Worm (Caenorhabditis elegans) whole organism, L1 larva: ENCODE results near the gene cec-3.

Source experiments
- C04F5.9 ChIP-seq: sonication (generic microtip); optimal IDR thresholded peaks from 2 replicates; lab custom pipeline; 2016; ENCODE audit warnings: missing genetic modification characterization, missing compliant biosample characterization
- C34B4.2 ChIP-seq: sonication (generic microtip); optimal IDR thresholded peaks from 2 replicates; lab custom pipeline; 2017; ENCODE audit warnings: mild to moderate bottlenecking, missing genetic modification characterization, missing compliant biosample characterization
- F16B12.6 ChIP-seq: fragments of 150-350 bp; optimal IDR thresholded peaks from 2 replicates; lab custom pipeline; 2014; ENCODE audit warnings: missing biosample characterization, missing genetic modification characterization
- aly-2 ChIP-seq: fragments of 150-350 bp; optimal IDR thresholded peaks from 2 replicates; lab custom pipeline; 2014; ENCODE audit warnings: missing biosample characterization, missing genetic modification characterization
- ama-1 ChIP-seq: fragments of 150-350 bp; optimal IDR thresholded peaks from 2 replicates; lab custom pipeline; 2014
- blmp-1 ChIP-seq: fragments of 150-350 bp; optimal IDR thresholded peaks from 2 replicates; lab custom pipeline; 2014; ENCODE audit warnings: missing biosample characterization, missing genetic modification characterization
- ceh-63 ChIP-seq: fragments of 200-800 bp; sonication (Bioruptor generic); optimal IDR thresholded peaks from 2 replicates; lab custom pipeline; 2018; ENCODE audit warnings: mild to moderate bottlenecking, missing genetic modification characterization, missing compliant biosample characterization
- ceh-82 ChIP-seq, 3 experiments: fragments of 150-350 bp in 1 of 3; sonication (generic microtip) in 2 of 3; optimal IDR thresholded peaks; 2 replicates each; lab custom pipeline; 2014 to 2017; ENCODE audit warnings: missing biosample characterization in 3 of 3, missing genetic modification characterization in 3 of 3
- ceh-88 ChIP-seq: fragments of 200-800 bp; sonication (Bioruptor generic); IDR thresholded peaks from 2 replicates; pipeline ENCODE4 v1.3.6; 2022; ENCODE audit warnings: missing genetic modification characterization, missing compliant biosample characterization
- ceh-90 ChIP-seq: sonication (generic microtip); optimal IDR thresholded peaks from 2 replicates; lab custom pipeline; 2016; ENCODE audit warnings: missing genetic modification characterization, missing compliant biosample characterization
- dpl-1 ChIP-seq, 3 experiments: fragments of 150-350 bp in 2 of 3; sonication (generic microtip) in 1 of 3; optimal IDR thresholded peaks; 2 replicates each; lab custom pipeline; 2014 to 2017; ENCODE audit warnings: missing biosample characterization in 3 of 3, missing genetic modification characterization in 3 of 3, missing genetic modification reagents in 3 of 3
- efl-1 ChIP-seq, 4 experiments: fragments of 150-350 bp; optimal IDR thresholded peaks in 3 of 4; peaks in 1 of 4; 1 replicate in 1 of 4; 2 replicates in 3 of 4; lab custom pipeline; 2014; ENCODE audit warnings: missing biosample characterization in 2 of 4, missing genetic modification characterization in 2 of 4, missing genetic modification reagents in 2 of 4
- egl-13 ChIP-seq: sonication (generic microtip); optimal IDR thresholded peaks from 2 replicates; lab custom pipeline; 2016; ENCODE audit warnings: missing genotype, missing genetic modification reagents, missing genetic modification characterization, missing compliant biosample characterization
- ets-5 ChIP-seq: fragments of 200-800 bp; sonication (Bioruptor generic); IDR thresholded peaks from 2 replicates; pipeline ENCODE4 v1.3.6; 2022; ENCODE audit warnings: missing genetic modification characterization, missing compliant biosample characterization
- fkh-10 ChIP-seq: sonication (generic microtip); optimal IDR thresholded peaks from 2 replicates; lab custom pipeline; 2017; ENCODE audit warnings: missing biosample characterization, missing genetic modification reagents, missing genetic modification characterization
- fkh-8 ChIP-seq: sonication (generic microtip); optimal IDR thresholded peaks from 2 replicates; lab custom pipeline; 2016; ENCODE audit warnings: mild to moderate bottlenecking, missing genetic modification characterization, missing compliant biosample characterization
- grh-1 ChIP-seq: fragments of 200-800 bp; sonication (Bioruptor generic); IDR thresholded peaks from 2 replicates; pipeline ENCODE4 v1.3.6; 2022; ENCODE audit warnings: missing genetic modification reagents, missing genetic modification characterization, missing compliant biosample characterization
- hlh-17 ChIP-seq: fragments of 200-800 bp; sonication (Bioruptor generic); optimal IDR thresholded peaks from 2 replicates; lab custom pipeline; 2018; ENCODE audit warnings: missing genetic modification characterization, mild to moderate bottlenecking, missing compliant biosample characterization, moderate library complexity, borderline replicate concordance
- hlh-4 ChIP-seq: sonication (generic microtip); optimal IDR thresholded peaks from 2 replicates; lab custom pipeline; 2016; ENCODE audit warnings: mild to moderate bottlenecking, missing genetic modification characterization, missing compliant biosample characterization
- hpl-2 ChIP-seq: fragments of 150-350 bp; optimal IDR thresholded peaks from 2 replicates; lab custom pipeline; 2014; ENCODE audit warnings: missing biosample characterization, missing genetic modification reagents, missing genetic modification characterization
- jun-1 ChIP-seq: fragments of 150-350 bp; optimal IDR thresholded peaks from 2 replicates; lab custom pipeline; 2014; ENCODE audit warnings: missing biosample characterization, missing genetic modification reagents, missing genetic modification characterization
- lin-14 ChIP-seq: fragments of 200-800 bp; sonication (Bioruptor generic); optimal IDR thresholded peaks from 2 replicates; lab custom pipeline; 2018; ENCODE audit warnings: mild to moderate bottlenecking, missing genetic modification characterization, moderate library complexity, missing compliant biosample characterization
- lin-39 ChIP-seq: fragments of 150-350 bp; optimal IDR thresholded peaks from 2 replicates; lab custom pipeline; 2014; ENCODE audit warnings: missing biosample characterization, missing genetic modification reagents, missing genetic modification characterization
- lir-3 ChIP-seq: sonication (generic microtip); optimal IDR thresholded peaks from 2 replicates; lab custom pipeline; 2016; ENCODE audit warnings: mild to moderate bottlenecking, missing genetic modification characterization, moderate library complexity, missing compliant biosample characterization; ENCODE audit not compliant: poor library complexity
- lsy-2 ChIP-seq, 2 experiments: fragments of 150-350 bp; optimal IDR thresholded peaks; 2 replicates each; lab custom pipeline; 2014; ENCODE audit warnings: missing biosample characterization in 2 of 2, missing genetic modification characterization in 2 of 2
- mab-9 ChIP-seq: fragments of 200-800 bp; sonication (Bioruptor generic); IDR thresholded peaks from 2 replicates; pipeline ENCODE4 v1.3.6; 2022; ENCODE audit warnings: missing genetic modification reagents, missing genetic modification characterization, missing compliant biosample characterization
- mdl-1 ChIP-seq, 2 experiments: fragments of 150-350 bp; optimal IDR thresholded peaks; 2 replicates each; lab custom pipeline; 2014 to 2017; ENCODE audit warnings: missing biosample characterization in 2 of 2, missing genetic modification characterization in 2 of 2, inconsistent platforms in 1 of 2
- mep-1 ChIP-seq: fragments of 150-350 bp; optimal IDR thresholded peaks from 2 replicates; lab custom pipeline; 2014; ENCODE audit warnings: missing biosample characterization, missing genetic modification characterization
- nhr-11 ChIP-seq: fragments of 150-350 bp; optimal IDR thresholded peaks from 2 replicates; lab custom pipeline; 2014; ENCODE audit warnings: missing biosample characterization, missing genetic modification characterization
- nhr-12 ChIP-seq: sonication (generic microtip); optimal IDR thresholded peaks from 2 replicates; lab custom pipeline; 2017; ENCODE audit warnings: missing biosample characterization, missing genetic modification characterization
- nhr-19 ChIP-seq: fragments of 200-800 bp; sonication (Bioruptor generic); conservative IDR thresholded peaks from 2 replicates; pipeline ENCODE4 v1.3.6; 2022; ENCODE audit warnings: missing genetic modification characterization, missing compliant biosample characterization
- nhr-20 ChIP-seq: sonication (generic microtip); optimal IDR thresholded peaks from 2 replicates; lab custom pipeline; 2016; ENCODE audit warnings: mild to moderate bottlenecking, missing genetic modification characterization, missing compliant biosample characterization
- nhr-28 ChIP-seq: fragments of 150-350 bp; optimal IDR thresholded peaks from 2 replicates; lab custom pipeline; 2014; ENCODE audit warnings: missing biosample characterization, missing genetic modification characterization
- nhr-76 ChIP-seq: sonication (generic microtip); optimal IDR thresholded peaks from 2 replicates; lab custom pipeline; 2017; ENCODE audit warnings: missing biosample characterization, missing genetic modification characterization
- nhr-77 ChIP-seq: fragments of 150-350 bp; optimal IDR thresholded peaks from 2 replicates; lab custom pipeline; 2014; ENCODE audit warnings: missing biosample characterization, missing genetic modification characterization
- nhr-85 ChIP-seq: sonication (generic microtip); peaks from one replicate; lab custom pipeline; 2016; ENCODE audit warnings: missing genetic modification characterization, inconsistent platforms, missing compliant biosample characterization
- nhr-90 ChIP-seq: sonication (generic microtip); optimal IDR thresholded peaks from 2 replicates; lab custom pipeline; 2016; ENCODE audit warnings: mild to moderate bottlenecking, missing genetic modification characterization, missing compliant biosample characterization; ENCODE audit not compliant: poor library complexity
- pax-3 ChIP-seq: fragments of 200-800 bp; sonication (Bioruptor generic); optimal IDR thresholded peaks from 2 replicates; lab custom pipeline; 2018; ENCODE audit warnings: mild to moderate bottlenecking, missing genetic modification characterization, moderate library complexity, missing compliant biosample characterization
- rnt-1 ChIP-seq: sonication (generic microtip); optimal IDR thresholded peaks from 2 replicates; lab custom pipeline; 2016; ENCODE audit warnings: mild to moderate bottlenecking, missing genetic modification characterization, moderate library complexity, missing compliant biosample characterization
- skn-1 ChIP-seq: fragments of 150-350 bp; optimal IDR thresholded peaks from 2 replicates; lab custom pipeline; 2014; ENCODE audit warnings: missing biosample characterization, missing genetic modification characterization
- snu-23 ChIP-seq: sonication (generic microtip); optimal IDR thresholded peaks from 2 replicates; lab custom pipeline; 2016; ENCODE audit warnings: missing genetic modification characterization, missing compliant biosample characterization
- sox-4 ChIP-seq: sonication (generic microtip); optimal IDR thresholded peaks from 2 replicates; lab custom pipeline; 2016; ENCODE audit warnings: missing genetic modification characterization, missing compliant biosample characterization
- sup-37 ChIP-seq: fragments of 200-800 bp; sonication (Bioruptor generic); optimal IDR thresholded peaks from 2 replicates; lab custom pipeline; 2018; ENCODE audit warnings: mild to moderate bottlenecking, missing genetic modification characterization, missing compliant biosample characterization
- tbx-2 ChIP-seq: sonication (generic microtip); optimal IDR thresholded peaks from 2 replicates; lab custom pipeline; 2016; ENCODE audit warnings: missing genetic modification characterization, missing compliant biosample characterization
- unc-30 ChIP-seq: sonication (generic microtip); optimal IDR thresholded peaks from 2 replicates; lab custom pipeline; 2017; ENCODE audit warnings: missing biosample characterization, missing genetic modification characterization
- unc-62 ChIP-seq: fragments of 150-350 bp; optimal IDR thresholded peaks from 2 replicates; lab custom pipeline; 2014; ENCODE audit warnings: missing biosample characterization, missing genetic modification reagents, missing genetic modification characterization
- unc-86 ChIP-seq: sonication (generic microtip); optimal IDR thresholded peaks from 2 replicates; lab custom pipeline; 2016; ENCODE audit warnings: missing genetic modification characterization, missing compliant biosample characterization
- vab-15 ChIP-seq: sonication (generic microtip); optimal IDR thresholded peaks from 2 replicates; lab custom pipeline; 2017; ENCODE audit warnings: missing genotype, mild to moderate bottlenecking, missing genetic modification characterization, missing compliant biosample characterization
- xbp-1 ChIP-seq: sonication (generic microtip); optimal IDR thresholded peaks from 2 replicates; lab custom pipeline; 2016; ENCODE audit warnings: missing genetic modification characterization, missing compliant biosample characterization
- zag-1 ChIP-seq: fragments of 150-350 bp; optimal IDR thresholded peaks from 2 replicates; lab custom pipeline; 2014; ENCODE audit warnings: missing biosample characterization, missing genetic modification characterization
- zip-4 ChIP-seq: fragments of 200-800 bp; sonication (Bioruptor generic); optimal IDR thresholded peaks from 2 replicates; lab custom pipeline; 2018; ENCODE audit warnings: mild to moderate bottlenecking, missing genetic modification characterization, moderate library complexity, missing compliant biosample characterization
- ztf-4 ChIP-seq: fragments of 150-350 bp; optimal IDR thresholded peaks from 2 replicates; lab custom pipeline; 2014; ENCODE audit warnings: missing biosample characterization, missing genetic modification characterization

The cec-3 gene

ce11 chrII:7860221-7860928, 3.0 kb upstream of the cec-3 start, which contains the start of gene lin-5:
Gene lin-5, plus strand, starts transcription at chrII:7860574.
- TF ChIP-seq jun-1 (tag; lab: Kevin White, UChicago) (no peak), unc-30 (tag; lab: Kevin White, UChicago) (no peak), tbx-2 (no peak), ceh-90 (tag; lab: Kevin White, UChicago) (no peak), unc-86 (tag; lab: Kevin White, UChicago) (peak; percentile 69), lsy-2 (tag; optimal IDR thresholded peaks at IDR 0.05; lab: Kevin White, UChicago) (peak; percentile 66 to 79), F16B12.6 (tag; lab: Kevin White, UChicago) (peak; percentile 65), unc-62 (no peak), lir-3 (tag; lab: Kevin White, UChicago) (no peak), skn-1 (tag; lab: Kevin White, UChicago) (no peak), nhr-20 (tag; lab: Kevin White, UChicago) (peak; percentile 23), ceh-82 (tag; optimal IDR thresholded peaks at IDR 0.05; lab: Kevin White, UChicago) (peak in 2 of 3 experiments; percentile 29 to 76), efl-1 (optimal IDR thresholded peaks at IDR 0.05; lab: Kevin White, UChicago) (peak; percentile 5 to 89), efl-1 (GFP tag; optimal IDR thresholded peaks at IDR 0.05 in 1 of 2; lab: Kevin White, UChicago) (peak; percentile 87 to 97), nhr-85 (no peak), C34B4.2 (no peak), nhr-19 (GFP tag; lab: Robert Waterston, UW) (0 out of 2 replicates have a peak, but pooled peaks have one; percentile 3), ets-5 (GFP tag; lab: Robert Waterston, UW) (no peak), mep-1 (peak; percentile 75), nhr-28 (tag; lab: Kevin White, UChicago) (no peak), zag-1 (tag; lab: Kevin White, UChicago) (no peak), vab-15 (tag; lab: Kevin White, UChicago) (no peak), lin-39 (no peak), fkh-10 (GFP tag; lab: Kevin White, UChicago) (no peak), ama-1 (no peak), blmp-1 (tag; lab: Kevin White, UChicago) (peak; percentile 44), pax-3 (tag; lab: Kevin White, UChicago) (no peak), hlh-4 (no peak), nhr-12 (tag; lab: Kevin White, UChicago) (no peak), ceh-88 (GFP tag; lab: Robert Waterston, UW) (no peak), hlh-17 (GFP tag; lab: Kevin White, UChicago) (no peak), hpl-2 (GFP tag; lab: Kevin White, UChicago) (no peak), mdl-1 (tag; optimal IDR thresholded peaks at IDR 0.05; lab: Kevin White, UChicago) (peak in 1 of 2 experiments; percentile 20), aly-2 (tag; lab: Kevin White, UChicago) (no peak), ceh-63 (GFP tag; lab: Kevin White, UChicago) (no peak), dpl-1 (GFP tag; optimal IDR thresholded peaks at IDR 0.05; lab: Kevin White, UChicago) (peak; percentile 83 to 91 (median 86)), rnt-1 (no peak), fkh-8 (tag; lab: Kevin White, UChicago) (peak; percentile 74), nhr-11 (tag; lab: Kevin White, UChicago) (no peak), xbp-1 (tag; lab: Kevin White, UChicago) (peak; percentile 15), sox-4 (no peak), egl-13 (peak; percentile 14), nhr-76 (tag; lab: Kevin White, UChicago) (no peak), mab-9 (GFP tag; lab: Robert Waterston, UW) (no peak), ztf-4 (tag; lab: Kevin White, UChicago) (no peak), C04F5.9 (tag; lab: Kevin White, UChicago) (no peak), nhr-90 (tag; lab: Kevin White, UChicago) (no peak), nhr-77 (tag; lab: Kevin White, UChicago) (peak; percentile 7), zip-4 (GFP tag; lab: Kevin White, UChicago) (no peak), snu-23 (GFP tag; lab: Kevin White, UChicago) (peak; percentile 51), sup-37 (GFP tag; lab: Kevin White, UChicago) (no peak), grh-1 (no peak), lin-14 (GFP tag; lab: Kevin White, UChicago) (peak; percentile 76)
